Worm (Caenorhabditis elegans) whole organism, early embryonic: ENCODE measurements around the gene R02F11.9.
A peak's percentile ranks its signal among the peaks of the same experiment; 100 is the strongest.

Experiments used
- B0310.2 ChIP-seq: sonication (generic microtip); optimal IDR thresholded peaks from 2 replicates; lab custom pipeline; 2016; ENCODE audit warnings: mild to moderate bottlenecking, missing genetic modification characterization, missing compliant biosample characterization
- F13C5.2 ChIP-seq: sonication (generic microtip); optimal IDR thresholded peaks from 2 replicates; lab custom pipeline; 2017; ENCODE audit warnings: mild to moderate bottlenecking, missing genetic modification characterization, inconsistent platforms, missing compliant biosample characterization
- aly-1 ChIP-seq: sonication (generic microtip); optimal IDR thresholded peaks from 2 replicates; lab custom pipeline; 2016; ENCODE audit warnings: missing genetic modification characterization, missing compliant biosample characterization
- ama-1 ChIP-seq: fragments of 150-350 bp; optimal IDR thresholded peaks from 2 replicates; lab custom pipeline; 2014
- ceh-13 ChIP-seq: fragments of 200-800 bp; sonication (Bioruptor generic); optimal IDR thresholded peaks from 2 replicates; lab custom pipeline; 2018; ENCODE audit warnings: mild to moderate bottlenecking, missing genetic modification characterization, missing compliant biosample characterization
- ceh-36 ChIP-seq: sonication (generic microtip); optimal IDR thresholded peaks from 2 replicates; lab custom pipeline; 2016; ENCODE audit warnings: missing genetic modification characterization, inconsistent platforms, missing compliant biosample characterization
- ets-7 ChIP-seq: sonication (generic microtip); optimal IDR thresholded peaks from 2 replicates; lab custom pipeline; 2016; ENCODE audit warnings: missing genotype, missing genetic modification characterization, missing compliant biosample characterization
- flt-1 ChIP-seq: fragments of 200-800 bp; sonication (Bioruptor generic); IDR thresholded peaks from 2 replicates; pipeline ENCODE4 v1.3.6; 2022; ENCODE audit warnings: missing genetic modification characterization, missing compliant biosample characterization
- hmbx-1 ChIP-seq: sonication (generic microtip); optimal IDR thresholded peaks from 2 replicates; lab custom pipeline; 2016; ENCODE audit warnings: mild to moderate bottlenecking, missing genetic modification characterization, missing compliant biosample characterization
- hmg-4 ChIP-seq: fragments of 200-800 bp; sonication (Bioruptor generic); optimal IDR thresholded peaks from 2 replicates; lab custom pipeline; 2018; ENCODE audit warnings: mild to moderate bottlenecking, missing genetic modification characterization, missing compliant biosample characterization
- hnd-1 ChIP-seq: sonication (generic microtip); optimal IDR thresholded peaks from 2 replicates; lab custom pipeline; 2016; ENCODE audit warnings: missing genetic modification characterization, missing compliant biosample characterization
- pes-1 ChIP-seq: fragments of 200-800 bp; sonication (Bioruptor generic); IDR thresholded peaks from 2 replicates; pipeline ENCODE4 v1.3.6; 2022; ENCODE audit warnings: missing genetic modification reagents, missing genetic modification characterization, missing compliant biosample characterization
- scrt-1 ChIP-seq: fragments of 200-800 bp; sonication (Bioruptor generic); IDR thresholded peaks from 2 replicates; pipeline ENCODE4 v1.3.6; 2022; ENCODE audit warnings: missing genetic modification characterization, missing compliant biosample characterization
- sea-1 ChIP-seq: fragments of 200-800 bp; sonication (Bioruptor generic); conservative IDR thresholded peaks from 2 replicates; pipeline ENCODE4 v1.3.6; 2022; ENCODE audit warnings: missing genetic modification characterization, missing compliant biosample characterization
- tbx-11 ChIP-seq: fragments of 200-800 bp; sonication (Bioruptor generic); IDR thresholded peaks from 2 replicates; pipeline ENCODE4 v1.3.6; 2022; ENCODE audit warnings: missing genetic modification characterization, missing compliant biosample characterization
- tbx-37 ChIP-seq: fragments of 200-800 bp; sonication (Bioruptor generic); conservative IDR thresholded peaks from 2 replicates; pipeline ENCODE4 v1.3.6; 2022; ENCODE audit warnings: missing genetic modification reagents, missing genetic modification characterization, missing compliant biosample characterization
- tra-4 ChIP-seq: sonication (generic microtip); optimal IDR thresholded peaks from 2 replicates; lab custom pipeline; 2017; ENCODE audit warnings: missing genetic modification characterization, missing compliant biosample characterization

Gene R02F11.9

DNA sequence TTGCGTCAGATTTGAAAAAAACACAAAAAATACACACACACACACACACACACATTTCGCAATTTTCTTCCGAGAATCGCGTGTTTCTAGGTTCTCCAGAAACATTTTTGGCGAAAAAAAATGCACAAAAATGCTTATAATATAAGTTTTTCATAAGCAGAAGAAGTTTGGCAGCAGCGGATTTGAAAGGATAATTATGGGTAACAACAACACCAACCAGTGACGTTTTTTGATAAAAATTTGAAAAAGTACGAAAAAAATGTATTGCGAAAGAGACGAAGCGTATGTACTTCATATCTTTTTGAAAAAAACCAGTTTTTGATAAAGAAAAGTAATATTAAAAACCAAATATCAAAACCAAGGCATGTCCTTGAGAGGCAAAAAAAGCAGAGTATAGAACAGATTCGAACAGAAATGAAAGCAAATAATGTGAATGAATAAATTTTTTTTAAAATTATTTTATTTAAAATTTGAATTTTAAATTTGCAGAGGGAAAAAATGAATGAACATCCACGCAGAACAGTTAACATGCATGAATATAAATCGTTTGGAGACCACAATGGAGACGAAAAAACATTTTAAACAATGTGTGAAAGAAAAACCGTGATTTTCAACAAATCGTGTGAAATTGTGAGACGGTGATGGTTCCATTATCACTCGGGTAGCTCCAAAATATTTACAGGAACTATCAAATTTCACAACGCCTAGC, 36.6 kb downstream of the R02F11.9 start:
- TF ChIP-seq B0310.2 (tag; lab: Kevin White, UChicago) (no peak), ama-1 (lab: Kevin White, UChicago) (peak; percentile 27)

DNA sequence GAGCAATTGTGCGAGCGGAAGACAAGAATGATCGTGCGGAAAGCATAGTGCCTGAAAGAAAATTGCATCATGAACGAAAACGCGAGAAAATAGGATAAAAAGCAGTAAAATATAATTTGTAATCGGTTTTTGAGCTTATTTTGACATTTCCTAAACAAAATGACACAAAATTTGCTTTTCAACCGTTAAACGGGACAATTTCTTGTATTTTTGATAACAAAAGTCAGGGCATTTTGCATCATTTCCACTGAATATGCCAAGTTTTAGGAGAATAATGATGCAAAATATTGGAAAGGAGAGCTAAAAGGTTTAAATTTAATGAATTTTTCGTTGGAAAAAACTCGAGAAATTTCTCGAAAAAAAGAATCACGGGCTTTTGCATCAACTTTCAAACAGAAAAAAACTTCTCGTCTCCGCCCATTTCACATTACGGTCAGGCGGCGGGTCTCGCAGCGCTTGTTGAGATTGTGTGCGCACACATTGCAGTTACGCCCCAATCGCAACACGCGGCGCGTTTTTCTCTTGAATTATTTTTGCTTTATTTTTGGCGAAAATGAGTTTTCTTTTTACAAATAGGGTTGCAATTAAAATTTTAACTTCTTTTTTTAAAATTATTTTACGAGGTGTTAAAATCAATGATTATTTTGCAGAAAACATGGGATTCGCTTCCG, 39.6 kb downstream of the R02F11.9 start, which contains the start of the genes hsp-6 and C37H5.5:
Gene hsp-6 (minus strand): TSS at position 51 of the 671 bp plus-strand sequence.
Gene C37H5.5 (plus strand): TSS at position 651 of the 671 bp plus-strand sequence.
- TF ChIP-seq tbx-37, result no peak; the same call in 1 of the 2 replicates
- TF ChIP-seq ceh-36 (tag; lab: Kevin White, UChicago), result no peak
- TF ChIP-seq scrt-1 (GFP tag; lab: Robert Waterston, UW), result no peak
- TF ChIP-seq aly-1, result no peak
- TF ChIP-seq pes-1, result peak; percentile 63; the same call in 1 of the 2 replicates
- TF ChIP-seq ets-7 (tag; lab: Kevin White, UChicago), result no peak
- peak; percentile 57 for TF ChIP-seq F13C5.2 (tag; lab: Kevin White, UChicago)
- TF ChIP-seq tbx-11 (GFP tag; lab: Robert Waterston, UW), result no peak
- no peak for TF ChIP-seq tra-4 (tag; lab: Kevin White, UChicago)
- no peak for TF ChIP-seq ceh-13 (GFP tag; lab: Kevin White, UChicago)
- no peak for TF ChIP-seq ama-1 (lab: Kevin White, UChicago)
- TF ChIP-seq B0310.2 (tag; lab: Kevin White, UChicago), result no peak
- TF ChIP-seq hnd-1 (tag; lab: Kevin White, UChicago), result no peak
- TF ChIP-seq sea-1, result no peak
- TF ChIP-seq flt-1 (GFP tag; lab: Robert Waterston, UW), result 0 out of 2 replicates have a peak, but pooled peaks have one; percentile 7
- peak; percentile 25 for TF ChIP-seq hmg-4
- no peak for TF ChIP-seq hmbx-1 (tag; lab: Kevin White, UChicago)

DNA sequence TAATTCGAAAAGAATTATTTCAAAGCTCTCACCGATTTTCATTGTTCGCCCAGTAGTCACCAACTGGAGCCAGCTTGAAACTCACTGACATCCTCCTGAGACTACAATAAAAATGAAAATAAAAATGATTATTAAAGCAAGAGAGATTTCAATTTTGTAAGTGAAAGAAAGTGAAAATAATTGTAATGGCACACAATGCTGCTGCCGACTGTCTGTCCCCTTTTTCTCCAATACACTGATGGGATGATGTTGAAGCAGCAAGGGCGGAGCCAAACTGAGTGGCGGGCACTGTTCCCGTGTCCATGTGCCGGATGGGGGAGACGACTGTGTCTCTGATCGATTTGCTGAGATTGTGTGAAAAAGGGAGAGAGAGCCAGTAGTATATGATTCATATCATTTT, 47.0 kb downstream of the R02F11.9 start, which contains the start of gene C37H5.14:
Gene C37H5.14 (minus strand): TSS at position 101 of the 400 bp plus-strand sequence.
- no peak for TF ChIP-seq scrt-1 (GFP tag; lab: Robert Waterston, UW)
- TF ChIP-seq flt-1 (GFP tag; lab: Robert Waterston, UW), result no peak
- TF ChIP-seq hmg-4, result no peak
- TF ChIP-seq F13C5.2 (tag; lab: Kevin White, UChicago), result no peak
- TF ChIP-seq pes-1, result no peak
- TF ChIP-seq sea-1, result no peak
